Fruit fly (Drosophila melanogaster): ENCODE measurements around the gene brv1.

The brv1 gene

DNA sequence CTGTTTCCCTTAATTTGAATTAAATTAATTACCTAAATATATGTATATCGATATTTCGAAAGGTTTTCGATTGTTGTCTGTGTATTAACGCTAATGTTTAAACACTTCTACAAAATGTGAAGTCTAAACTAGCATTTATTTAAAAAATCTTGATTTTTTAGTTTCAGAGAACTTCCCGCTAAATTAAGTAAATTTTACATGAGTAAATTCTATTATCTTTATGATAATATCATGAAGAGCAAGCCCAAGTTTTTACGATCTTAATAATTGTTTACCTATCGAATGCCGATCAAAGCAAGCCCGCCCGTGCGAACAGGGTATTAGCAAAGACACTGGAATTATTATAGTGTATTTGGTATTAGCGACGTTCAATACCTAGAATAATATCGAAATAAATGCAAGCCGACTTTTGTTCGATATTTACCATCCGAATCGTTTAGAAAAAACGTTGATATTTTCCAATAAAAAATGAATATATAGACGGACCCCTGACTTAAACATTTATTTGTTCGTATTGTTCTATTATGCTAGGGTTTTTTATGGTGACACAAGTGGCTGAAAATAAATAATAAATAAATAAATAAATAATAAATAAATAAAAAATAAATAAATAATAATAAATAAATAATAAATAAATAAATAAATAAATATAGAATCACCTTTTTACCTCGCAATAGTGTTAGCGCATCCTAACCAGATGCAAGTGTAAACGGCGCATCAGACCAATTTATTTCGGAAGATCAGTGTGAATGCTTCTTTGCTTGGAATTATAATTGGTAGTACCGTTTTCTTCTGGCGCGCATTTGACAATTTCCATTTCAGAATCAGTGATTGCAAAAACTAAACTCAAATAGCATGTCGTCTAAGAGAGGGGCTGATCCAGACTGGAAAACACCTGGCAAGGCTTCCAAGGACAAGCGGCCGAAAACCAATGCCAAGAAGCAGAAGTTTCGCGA lies 39.6 kb downstream of the brv1 start, which contains the start of the genes CG33062 and Chd3 (continued):
- peak in 1 of 2 experiments; percentile 32 for TF ChIP-seq Eip74EF (GFP tag; optimal IDR thresholded peaks at IDR 0.05)
- no peak for TF ChIP-seq seq (GFP tag; IDR thresholded peaks at IDR 0.05)
- no peak for TF ChIP-seq nau (GFP tag; optimal IDR thresholded peaks at IDR 0.05)
- no peak for TF ChIP-seq NK7.1 (GFP tag; optimal IDR thresholded peaks at IDR 0.05)
- TF ChIP-seq ranshi (GFP tag; IDR thresholded peaks at IDR 0.05), result no peak
- TF ChIP-seq stwl (tag; optimal IDR thresholded peaks at IDR 0.05), result peak; percentile 16
- peak; percentile 31 for TF ChIP-seq CG10209 (GFP tag; optimal IDR thresholded peaks at IDR 0.05)
- peak; percentile 80 for TF ChIP-seq CG1024 (GFP tag; IDR thresholded peaks at IDR 0.05)
- TF ChIP-seq CG32772 (GFP tag; IDR thresholded peaks at IDR 0.05), result peak; percentile 35; the same call in 1 of the 2 replicates
- TF ChIP-seq pan (optimal IDR thresholded peaks at IDR 0.05), result no peak
- TF ChIP-seq pan (GFP tag; optimal IDR thresholded peaks at IDR 0.05 in 1 of 2, IDR thresholded peaks at IDR 0.05 in 1 of 2), result peak in 1 of 2 experiments; percentile 8
- TF ChIP-seq croc (GFP tag; conservative IDR thresholded peaks at IDR 0.05), result peak; percentile 22; the same call in 1 of the 3 replicates
- TF ChIP-seq YL-1 (GFP tag; optimal IDR thresholded peaks at IDR 0.05), result peak; percentile 2
- TF ChIP-seq CG32532 (GFP tag; IDR thresholded peaks at IDR 0.05), result no peak
- peak; percentile 24 for TF ChIP-seq Xbp1 (GFP tag; optimal IDR thresholded peaks at IDR 0.05)
- TF ChIP-seq ind (GFP tag; optimal IDR thresholded peaks at IDR 0.05), result peak; percentile 25
- no peak for TF ChIP-seq Pdp1 (GFP tag; optimal IDR thresholded peaks at IDR 0.05)
- TF ChIP-seq amos (GFP tag; IDR thresholded peaks at IDR 0.05; ENCODE audit: partially characterized antibody), result peak; percentile 39; the same call in 1 of the 2 replicates
- peak; percentile 45 for TF ChIP-seq CG1603 (tag; optimal IDR thresholded peaks at IDR 0.05)
- TF ChIP-seq zen (tag; optimal IDR thresholded peaks at IDR 0.05), result peak; percentile 18
- TF ChIP-seq mirr (GFP tag; optimal IDR thresholded peaks at IDR 0.05), result no peak
- TF ChIP-seq CG8388 (GFP tag; optimal IDR thresholded peaks at IDR 0.05), result peak; percentile 23
- no peak for TF ChIP-seq tup (GFP tag; optimal IDR thresholded peaks at IDR 0.05)
- TF ChIP-seq CG30020 (tag; optimal IDR thresholded peaks at IDR 0.05), result peak; percentile 95
- peak; percentile 10 for TF ChIP-seq CG16815 (GFP tag; optimal IDR thresholded peaks at IDR 0.05)
- 0 out of 2 replicates have a peak, but pooled peaks have one; percentile 9 for TF ChIP-seq CG4730 (GFP tag; IDR thresholded peaks at IDR 0.05)
- TF ChIP-seq dysf (GFP tag; IDR thresholded peaks at IDR 0.05), result peak; percentile 44; the same call in 1 of the 3 replicates
- TF ChIP-seq gcm2 (GFP tag; optimal IDR thresholded peaks at IDR 0.05), result no peak
- TF ChIP-seq Dll (GFP tag; IDR thresholded peaks at IDR 0.05; ENCODE audit: partially characterized antibody), result peak; percentile 61; the same call in 3 of the 4 replicates
- no peak for TF ChIP-seq CG16779 (GFP tag; IDR thresholded peaks at IDR 0.05)
- no peak for TF ChIP-seq CG14050 (GFP tag; IDR thresholded peaks at IDR 0.05)
- peak; percentile 49; the same call in 1 of the 2 replicates for TF ChIP-seq CG4404 (GFP tag; IDR thresholded peaks at IDR 0.05)
- TF ChIP-seq Atf6 (GFP tag; IDR thresholded peaks at IDR 0.05), result no peak
- no peak for TF ChIP-seq Usf (GFP tag; optimal IDR thresholded peaks at IDR 0.05)
- TF ChIP-seq CG7839 (tag; optimal IDR thresholded peaks at IDR 0.05), result peak; percentile 33
- TF ChIP-seq Stat92E (GFP tag; optimal IDR thresholded peaks at IDR 0.05), result no peak
- TF ChIP-seq ftz-f1 (GFP tag; optimal IDR thresholded peaks at IDR 0.05), result no peak
- TF ChIP-seq CG15696 (tag; optimal IDR thresholded peaks at IDR 0.05), result peak; percentile 29
- 0 out of 2 replicates have a peak, but pooled peaks have one; percentile 14 for TF ChIP-seq CG14441 (GFP tag; IDR thresholded peaks at IDR 0.05)
- TF ChIP-seq trem (tag; optimal IDR thresholded peaks at IDR 0.05), result no peak
- TF ChIP-seq CG18764 (GFP tag; optimal IDR thresholded peaks at IDR 0.05), result no peak
- TF ChIP-seq CG17385 (GFP tag; optimal IDR thresholded peaks at IDR 0.05), result peak; percentile 7
- TF ChIP-seq her (GFP tag; optimal IDR thresholded peaks at IDR 0.05), result no peak
- TF ChIP-seq Blimp-1 (GFP tag; optimal IDR thresholded peaks at IDR 0.05), result no peak
- TF ChIP-seq CG34376 (GFP tag; optimal IDR thresholded peaks at IDR 0.05), result no peak
- peak; percentile 75; the same call in 2 of the 3 replicates for TF ChIP-seq CG17361 (GFP tag; IDR thresholded peaks at IDR 0.05)
- TF ChIP-seq E2f2 (GFP tag; IDR thresholded peaks at IDR 0.05), result peak; percentile 53

All from whole organism, embryonic.